Worm (Caenorhabditis elegans): Measurements from ENCODE around the gene T24C2.5.

ce11 chrX:14507992-14508391 lies 26.2 kb upstream of the T24C2.5 start:
- TF ChIP-seq ama-1 (optimal IDR thresholded peaks at IDR 0.05) (no peak), snpc-4 (tag; optimal IDR thresholded peaks at IDR 0.05) (no peak), ZK546.5 (tag; optimal IDR thresholded peaks at IDR 0.05) (no peak)

Data from whole organism, L2 larva.